Worm (Caenorhabditis elegans) whole organism, mixed stage, embryonic: ENCODE results near the gene C29E4.14.

Experiments
- M03D4.4 ChIP-seq: sonication (generic microtip); optimal IDR thresholded peaks from 2 replicates; lab custom pipeline; 2017; ENCODE audit warnings: mild to moderate bottlenecking, missing genetic modification characterization, missing compliant biosample characterization
- bed-3 ChIP-seq: fragments of 200-800 bp; sonication (Bioruptor generic); optimal IDR thresholded peaks from 3 replicates; lab custom pipeline; 2018; ENCODE audit warnings: mild to moderate bottlenecking, missing genetic modification characterization, moderate library complexity, missing compliant biosample characterization
- blmp-1 ChIP-seq: fragments of 150-350 bp; optimal IDR thresholded peaks from 2 replicates; lab custom pipeline; 2014; ENCODE audit warnings: missing biosample characterization, missing genetic modification characterization
- ceh-39 ChIP-seq: fragments of 150-350 bp; optimal IDR thresholded peaks from 2 replicates; lab custom pipeline; 2014; ENCODE audit warnings: missing biosample characterization, missing genetic modification characterization
- ceh-43 ChIP-seq: fragments of 200-800 bp; sonication (Bioruptor generic); optimal IDR thresholded peaks from 2 replicates; lab custom pipeline; 2018; ENCODE audit warnings: mild to moderate bottlenecking, missing genetic modification characterization, moderate library complexity, missing compliant biosample characterization
- ceh-83 ChIP-seq: fragments of 200-800 bp; sonication (Bioruptor generic); optimal IDR thresholded peaks from 2 replicates; lab custom pipeline; 2018; ENCODE audit warnings: mild to moderate bottlenecking, missing genetic modification characterization, missing compliant biosample characterization
- ces-1 ChIP-seq: fragments of 150-350 bp; optimal IDR thresholded peaks from 2 replicates; lab custom pipeline; 2014; ENCODE audit warnings: missing biosample characterization, missing genetic modification reagents, missing genetic modification characterization
- cnd-1 ChIP-seq: fragments of 200-800 bp; sonication (Bioruptor generic); optimal IDR thresholded peaks from 2 replicates; lab custom pipeline; 2018; ENCODE audit warnings: mild to moderate bottlenecking, missing genetic modification characterization, missing compliant biosample characterization
- elt-3 ChIP-seq: fragments of 150-350 bp; optimal IDR thresholded peaks from 2 replicates; lab custom pipeline; 2014; ENCODE audit warnings: missing biosample characterization, missing genetic modification characterization
- flh-1 ChIP-seq: fragments of 200-800 bp; sonication (Bioruptor generic); optimal IDR thresholded peaks from 2 replicates; lab custom pipeline; 2018; ENCODE audit warnings: mild to moderate bottlenecking, missing genetic modification characterization, moderate library complexity, missing compliant biosample characterization
- ham-2 ChIP-seq: fragments of 200-800 bp; sonication (Bioruptor generic); optimal IDR thresholded peaks from 2 replicates; lab custom pipeline; 2018; ENCODE audit warnings: mild to moderate bottlenecking, missing genetic modification characterization, missing compliant biosample characterization
- hlh-1 ChIP-seq: fragments of 150-350 bp; optimal IDR thresholded peaks from 2 replicates; lab custom pipeline; 2014; ENCODE audit warnings: missing biosample characterization, missing genetic modification reagents, missing genetic modification characterization
- lin-13 ChIP-seq: fragments of 150-350 bp; optimal IDR thresholded peaks from 2 replicates; lab custom pipeline; 2014; ENCODE audit warnings: missing biosample characterization, missing genetic modification characterization
- lin-32 ChIP-seq: fragments of 200-800 bp; sonication (Bioruptor generic); optimal IDR thresholded peaks from 2 replicates; lab custom pipeline; 2018; ENCODE audit warnings: mild to moderate bottlenecking, missing genetic modification characterization, missing compliant biosample characterization
- lsy-2 ChIP-seq: fragments of 150-350 bp; optimal IDR thresholded peaks from 2 replicates; lab custom pipeline; 2014; ENCODE audit warnings: missing biosample characterization, missing genetic modification characterization
- mab-5 ChIP-seq: fragments of 150-350 bp; optimal IDR thresholded peaks from 2 replicates; lab custom pipeline; 2014; ENCODE audit warnings: missing biosample characterization, missing genetic modification characterization
- mep-1 ChIP-seq: fragments of 150-350 bp; optimal IDR thresholded peaks from 2 replicates; lab custom pipeline; 2017; ENCODE audit warnings: missing biosample characterization, missing genetic modification reagents, missing genetic modification characterization, inconsistent platforms
- mls-2 ChIP-seq: sonication (generic microtip); optimal IDR thresholded peaks from 2 replicates; lab custom pipeline; 2016; ENCODE audit warnings: mild to moderate bottlenecking, missing genetic modification characterization, moderate library complexity, missing compliant biosample characterization
- nhr-12 ChIP-seq: fragments of 150-350 bp; optimal IDR thresholded peaks from 2 replicates; lab custom pipeline; 2014; ENCODE audit warnings: missing biosample characterization, missing genetic modification characterization
- nhr-237 ChIP-seq: fragments of 150-350 bp; optimal IDR thresholded peaks from 2 replicates; lab custom pipeline; 2014; ENCODE audit warnings: missing biosample characterization, missing genetic modification characterization
- nhr-28 ChIP-seq: fragments of 150-350 bp; optimal IDR thresholded peaks from 2 replicates; lab custom pipeline; 2014; ENCODE audit warnings: missing biosample characterization, missing genetic modification characterization
- pha-4 ChIP-seq: fragments of 150-350 bp; optimal IDR thresholded peaks from 2 replicates; lab custom pipeline; 2018; ENCODE audit warnings: missing biosample characterization, missing genetic modification reagents, missing genetic modification characterization
- sem-2 ChIP-seq: fragments of 200-800 bp; sonication (Bioruptor generic); optimal IDR thresholded peaks from 2 replicates; lab custom pipeline; 2018; ENCODE audit warnings: mild to moderate bottlenecking, missing genetic modification characterization, missing compliant biosample characterization
- snpc-4 ChIP-seq: fragments of 150-350 bp; optimal IDR thresholded peaks from 2 replicates; lab custom pipeline; 2014; ENCODE audit warnings: missing biosample characterization, missing genetic modification characterization
- sptf-1 ChIP-seq: sonication (generic microtip); optimal IDR thresholded peaks from 2 replicates; lab custom pipeline; 2017; ENCODE audit warnings: mild to moderate bottlenecking, missing genetic modification characterization, moderate library complexity, missing compliant biosample characterization
- tbx-8 ChIP-seq: fragments of 200-800 bp; sonication (Bioruptor generic); optimal IDR thresholded peaks from 2 replicates; lab custom pipeline; 2018; ENCODE audit warnings: mild to moderate bottlenecking, missing genetic modification characterization, moderate library complexity, missing compliant biosample characterization
- unc-120 ChIP-seq: sonication (generic microtip); optimal IDR thresholded peaks from 2 replicates; lab custom pipeline; 2017; ENCODE audit warnings: missing genetic modification characterization, missing compliant biosample characterization; ENCODE audit not compliant: poor library complexity, severe bottlenecking
- unc-62 ChIP-seq: fragments of 150-350 bp; optimal IDR thresholded peaks from 2 replicates; lab custom pipeline; 2014; ENCODE audit warnings: missing biosample characterization, missing genetic modification reagents, missing genetic modification characterization

Gene C29E4.14

DNA sequence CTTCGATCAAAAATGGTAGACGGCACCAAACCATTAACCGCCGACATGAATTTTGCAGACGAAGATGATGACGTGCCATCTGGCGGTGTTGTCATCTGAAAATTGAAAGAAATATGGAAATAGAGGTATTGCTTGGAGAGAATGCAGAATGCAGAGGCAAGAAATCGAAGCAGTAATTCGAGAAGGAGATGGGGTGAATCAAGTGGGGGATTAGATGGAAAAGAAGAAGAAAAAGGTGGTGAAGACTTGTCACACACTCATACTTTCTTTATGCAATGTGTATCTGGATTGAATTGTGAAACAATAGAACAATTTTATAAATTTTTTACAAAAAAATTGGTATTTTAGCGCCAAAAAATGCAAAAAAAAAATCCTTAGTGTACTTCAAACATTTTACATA lies 4.9 kb downstream of the C29E4.14 start, which contains the start of gene tag-250:
tag-250 (minus strand) TSS at position 101 of the 400 bp plus-strand sequence.
- TF ChIP-seq pha-4 (tag; lab: Kevin White, UChicago), result no peak
- no peak for TF ChIP-seq mep-1 (tag; lab: Kevin White, UChicago)
- no peak for TF ChIP-seq lin-13 (tag; lab: Kevin White, UChicago)
- TF ChIP-seq nhr-12 (tag; lab: Kevin White, UChicago), result no peak
- TF ChIP-seq M03D4.4 (tag; lab: Kevin White, UChicago), result no peak
- TF ChIP-seq lsy-2 (tag; lab: Kevin White, UChicago), result no peak
- no peak for TF ChIP-seq mab-5 (tag; lab: Kevin White, UChicago)
- TF ChIP-seq sem-2 (GFP tag; lab: Kevin White, UChicago), result no peak
- TF ChIP-seq lin-32 (GFP tag; lab: Kevin White, UChicago), result no peak
- TF ChIP-seq sptf-1 (tag; lab: Kevin White, UChicago), result no peak
- TF ChIP-seq ceh-43 (GFP tag; lab: Kevin White, UChicago), result no peak

DNA sequence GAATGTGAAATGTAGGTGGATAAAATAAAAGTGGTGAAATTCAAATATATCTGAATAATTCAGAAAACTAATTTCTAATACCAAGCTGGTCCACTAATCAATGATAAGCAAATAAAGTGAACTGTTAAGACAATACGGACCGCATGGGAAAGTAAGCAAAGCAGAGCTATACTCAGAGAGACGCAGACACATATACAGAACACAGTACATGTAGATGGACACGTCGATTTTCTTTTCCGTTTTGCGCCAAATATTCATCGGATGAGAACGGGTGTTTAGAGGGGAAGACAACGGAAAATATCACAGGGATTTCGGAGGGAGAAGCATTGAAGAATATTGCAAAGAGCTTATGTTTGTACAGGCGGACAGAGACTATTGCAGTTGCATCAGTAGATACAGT lies 6.0 kb downstream of the C29E4.14 start:
- TF ChIP-seq lsy-2 (tag; lab: Kevin White, UChicago) (peak; percentile 2), pha-4 (tag; lab: Kevin White, UChicago) (peak; percentile 34), nhr-237 (tag; lab: Kevin White, UChicago) (peak; percentile 24), ham-2 (GFP tag; lab: Kevin White, UChicago) (peak; percentile 78), blmp-1 (tag; lab: Kevin White, UChicago) (no peak), M03D4.4 (tag; lab: Kevin White, UChicago) (no peak)
- TF ChIP-seq, all 35 proteins: peak for 4

DNA sequence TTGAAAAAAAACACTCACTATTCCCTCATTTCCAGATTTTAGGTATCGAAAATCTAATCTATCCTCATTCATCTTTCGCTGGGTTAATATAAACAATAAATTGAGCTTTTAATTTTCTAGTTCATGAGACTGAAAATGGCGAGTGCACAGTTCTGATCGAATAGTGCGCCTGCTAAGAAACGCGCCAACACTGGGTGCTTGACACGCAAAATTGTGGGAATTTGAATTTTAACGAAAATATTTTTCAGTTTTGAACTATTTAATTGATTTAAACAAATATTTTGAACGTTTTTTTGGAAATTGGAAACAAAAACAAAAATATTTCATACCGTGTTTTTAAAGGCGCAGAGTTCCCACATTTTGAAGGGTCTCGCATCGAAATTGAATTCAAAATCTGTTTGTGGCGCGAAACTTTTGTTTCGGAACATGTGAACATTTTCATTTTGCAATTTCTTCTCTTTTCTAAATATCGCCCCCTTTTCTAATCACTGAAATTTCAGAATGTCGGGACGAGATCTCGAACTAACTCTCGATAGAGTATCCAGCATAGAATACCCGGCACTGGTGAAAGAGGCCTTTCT lies 8.7 kb downstream of the C29E4.14 start, which contains the start of the genes C29E4.13 and npp-15:
C29E4.13 (minus strand) TSS at position 169 of the 581 bp plus-strand sequence.
npp-15 (plus strand) TSS at position 495 of the 581 bp plus-strand sequence.
- TF ChIP-seq ces-1 (GFP tag; lab: Kevin White, UChicago), result no peak
- no peak for TF ChIP-seq tbx-8
- no peak for TF ChIP-seq nhr-28 (tag; lab: Kevin White, UChicago)
- no peak for TF ChIP-seq ceh-83 (GFP tag; lab: Kevin White, UChicago)
- TF ChIP-seq M03D4.4 (tag; lab: Kevin White, UChicago), result no peak
- peak; percentile 16 for TF ChIP-seq nhr-237 (tag; lab: Kevin White, UChicago)
- no peak for TF ChIP-seq mls-2 (tag; lab: Kevin White, UChicago)
- no peak for TF ChIP-seq blmp-1 (tag; lab: Kevin White, UChicago)
- TF ChIP-seq lsy-2 (tag; lab: Kevin White, UChicago), result peak; percentile 34

DNA sequence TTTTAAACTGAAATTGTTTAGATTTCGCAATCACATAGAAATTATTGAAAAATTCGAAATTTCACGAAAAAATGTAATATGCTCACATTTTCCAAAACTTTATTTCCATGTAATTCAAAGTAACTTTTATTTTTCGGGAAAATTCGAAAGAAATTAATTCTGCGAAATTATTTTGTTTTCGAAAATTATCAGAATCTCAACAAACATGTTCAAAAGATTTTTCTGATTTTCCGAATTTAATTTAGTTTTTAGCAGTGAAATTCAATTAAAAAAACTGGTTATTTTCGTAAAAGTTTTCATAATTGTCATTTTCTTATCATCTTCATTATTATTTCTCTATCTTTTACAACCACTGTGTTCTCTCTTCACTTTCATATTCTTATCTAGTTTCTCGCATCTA lies 13.3 kb downstream of the C29E4.14 start, which contains the start of gene ran-2:
ran-2 (plus strand) TSS at position 301 of the 400 bp plus-strand sequence.
- TF ChIP-seq ces-1 (GFP tag; lab: Kevin White, UChicago) (no peak), snpc-4 (tag; lab: Kevin White, UChicago) (no peak), flh-1 (GFP tag; lab: Kevin White, UChicago) (no peak), elt-3 (tag; lab: Kevin White, UChicago) (no peak), blmp-1 (tag; lab: Kevin White, UChicago) (no peak), sem-2 (GFP tag; lab: Kevin White, UChicago) (no peak), unc-62 (GFP tag; lab: Kevin White, UChicago) (no peak), M03D4.4 (tag; lab: Kevin White, UChicago) (no peak), unc-120 (tag; lab: Kevin White, UChicago) (no peak)

DNA sequence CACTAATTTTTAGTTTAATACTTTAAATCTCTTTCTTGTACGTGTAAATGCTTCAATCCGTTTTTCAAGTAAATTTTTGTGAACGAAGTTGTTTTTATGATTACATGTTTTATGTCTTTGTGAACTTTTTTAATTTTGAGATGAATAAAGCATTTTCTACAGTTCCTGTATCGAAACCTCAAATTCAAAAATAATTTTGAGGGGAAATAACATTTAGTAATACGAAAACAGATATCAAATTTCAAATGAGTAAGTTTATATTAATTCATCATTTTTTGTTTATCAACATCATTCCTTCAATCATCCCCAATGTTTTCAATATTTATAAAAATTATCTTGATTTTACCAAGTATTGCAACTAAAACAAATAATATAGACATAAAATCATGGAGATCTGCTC lies 17.6 kb downstream of the C29E4.14 start, which contains the start of gene C29E4.10:
C29E4.10 (plus strand) TSS at position 301 of the 400 bp plus-strand sequence.
- no peak for TF ChIP-seq cnd-1
- no peak for TF ChIP-seq ham-2 (GFP tag; lab: Kevin White, UChicago)
- TF ChIP-seq ceh-43 (GFP tag; lab: Kevin White, UChicago), result no peak
- TF ChIP-seq pha-4 (tag; lab: Kevin White, UChicago), result no peak
- TF ChIP-seq hlh-1, result no peak
- no peak for TF ChIP-seq mab-5 (tag; lab: Kevin White, UChicago)
- no peak for TF ChIP-seq nhr-237 (tag; lab: Kevin White, UChicago)
- no peak for TF ChIP-seq bed-3 (GFP tag; lab: Kevin White, UChicago)
- no peak for TF ChIP-seq ceh-83 (GFP tag; lab: Kevin White, UChicago)
- TF ChIP-seq ceh-39 (tag; lab: Kevin White, UChicago), result no peak
- TF ChIP-seq ces-1 (GFP tag; lab: Kevin White, UChicago), result no peak
